Worm (Caenorhabditis elegans): ENCODE data around the gene mex-1.
A peak's percentile ranks its signal among the peaks of the same experiment; 100 is the strongest.

Gene mex-1

ce11 chrII:11969033-11969432, 596 bp downstream of the mex-1 start:
- no peak for TF ChIP-seq unc-86 (tag; optimal IDR thresholded peaks at IDR 0.05)
- no peak for TF ChIP-seq tlp-1 (tag; optimal IDR thresholded peaks at IDR 0.05)
- no peak for TF ChIP-seq nhr-47 (tag; optimal IDR thresholded peaks at IDR 0.05)
- no peak for TF ChIP-seq ceh-63 (GFP tag; optimal IDR thresholded peaks at IDR 0.05)
- TF ChIP-seq unc-98 (GFP tag; IDR thresholded peaks at IDR 0.05), result no peak
- TF ChIP-seq nhr-77 (tag; optimal IDR thresholded peaks at IDR 0.05), result no peak
- TF ChIP-seq lin-39 (tag; optimal IDR thresholded peaks at IDR 0.05), result no peak
- no peak for TF ChIP-seq lsy-2 (tag; optimal IDR thresholded peaks at IDR 0.05)
- TF ChIP-seq ets-5 (GFP tag; IDR thresholded peaks at IDR 0.05), result no peak
- TF ChIP-seq hlh-17 (GFP tag; optimal IDR thresholded peaks at IDR 0.05; ENCODE audit: borderline replicate concordance), result no peak
- TF ChIP-seq mef-2 (tag; optimal IDR thresholded peaks at IDR 0.05), result no peak
- no peak for TF ChIP-seq C34B4.2 (tag; optimal IDR thresholded peaks at IDR 0.05)
- no peak for TF ChIP-seq ztf-4 (tag; optimal IDR thresholded peaks at IDR 0.05)
- no peak for TF ChIP-seq mdl-1 (tag; optimal IDR thresholded peaks at IDR 0.05)
- TF ChIP-seq snu-23 (GFP tag; optimal IDR thresholded peaks at IDR 0.05), result no peak
- no peak for TF ChIP-seq rnt-1 (tag; optimal IDR thresholded peaks at IDR 0.05)

- TF ChIP-seq tlp-1 (tag; optimal IDR thresholded peaks at IDR 0.05), result no peak
- TF ChIP-seq nhr-90 (tag; optimal IDR thresholded peaks at IDR 0.05; ENCODE audit: poor library complexity), result no peak
- no peak for TF ChIP-seq hlh-4 (tag; optimal IDR thresholded peaks at IDR 0.05)
- TF ChIP-seq swsn-7 (tag; optimal IDR thresholded peaks at IDR 0.05), result no peak
- no peak for TF ChIP-seq nhr-76 (tag; optimal IDR thresholded peaks at IDR 0.05)
- no peak for TF ChIP-seq jun-1 (tag; optimal IDR thresholded peaks at IDR 0.05)
- no peak for TF ChIP-seq ets-5 (GFP tag; IDR thresholded peaks at IDR 0.05)
Observed at ce11 chrII:11971009-11971636, 2.7 kb downstream of the mex-1 start.

ce11 chrII:11972266-11972665, 3.8 kb downstream of the mex-1 start:
- TF ChIP-seq unc-30 (tag; optimal IDR thresholded peaks at IDR 0.05), result no peak
- TF ChIP-seq ets-5 (GFP tag; IDR thresholded peaks at IDR 0.05), result no peak
- no peak for TF ChIP-seq vab-15 (tag; optimal IDR thresholded peaks at IDR 0.05)
- no peak for TF ChIP-seq unc-98 (GFP tag; IDR thresholded peaks at IDR 0.05)
- TF ChIP-seq ces-1 (GFP tag; optimal IDR thresholded peaks at IDR 0.05), result no peak
- no peak for TF ChIP-seq nhr-28 (tag; optimal IDR thresholded peaks at IDR 0.05)
- TF ChIP-seq nhr-19 (GFP tag; conservative IDR thresholded peaks at IDR 0.05), result no peak
- no peak for TF ChIP-seq elt-3 (tag; optimal IDR thresholded peaks at IDR 0.05)

- TF ChIP-seq lin-13 (GFP tag; optimal IDR thresholded peaks at IDR 0.05) (peak; percentile 19), ces-1 (GFP tag; optimal IDR thresholded peaks at IDR 0.05) (no peak), skn-1 (tag; optimal IDR thresholded peaks at IDR 0.05) (no peak), vab-15 (tag; optimal IDR thresholded peaks at IDR 0.05) (no peak), unc-30 (tag; optimal IDR thresholded peaks at IDR 0.05) (no peak)
Observed at ce11 chrII:11973632-11974031, 5.2 kb downstream of the mex-1 start, which contains the start of gene acbp-6. TSS of gene acbp-6 (minus strand) at chrII:11973732.

- TF ChIP-seq elt-2 (tag; optimal IDR thresholded peaks at IDR 0.05) (peak; percentile 37), sup-37 (GFP tag; optimal IDR thresholded peaks at IDR 0.05) (no peak), ztf-11 (tag; optimal IDR thresholded peaks at IDR 0.05) (peak in 1 of 2 experiments; percentile 37), ceh-8 (GFP tag; optimal IDR thresholded peaks at IDR 0.05) (no peak), C34B4.2 (tag; optimal IDR thresholded peaks at IDR 0.05) (peak; percentile 24), nhr-47 (tag; optimal IDR thresholded peaks at IDR 0.05) (peak; percentile 41), mab-9 (GFP tag; IDR thresholded peaks at IDR 0.05) (peak; percentile 28; the same call in 1 of the 2 replicates), dsc-1 (tag; optimal IDR thresholded peaks at IDR 0.05) (peak; percentile 18), sox-4 (tag; optimal IDR thresholded peaks at IDR 0.05) (no peak), aly-2 (tag; optimal IDR thresholded peaks at IDR 0.05) (peak; percentile 93), Y116A8C.19 (tag; optimal IDR thresholded peaks at IDR 0.05; ENCODE audit: borderline replicate concordance) (no peak), ceh-88 (GFP tag; IDR thresholded peaks at IDR 0.05) (no peak; the same call in 1 of the 2 replicates), nhr-12 (tag; optimal IDR thresholded peaks at IDR 0.05) (peak; percentile 24), fos-1 (tag; optimal IDR thresholded peaks at IDR 0.05) (no peak), xbp-1 (tag; optimal IDR thresholded peaks at IDR 0.05) (peak; percentile 4), alr-1 (tag; optimal IDR thresholded peaks at IDR 0.05; ENCODE audit: borderline replicate concordance) (no peak)
Observed at ce11 chrII:11974048-11974995, 5.9 kb downstream of the mex-1 start.
